Fruit fly (Drosophila melanogaster) whole organism, prepupa: Measurements from ENCODE around the gene Pvr.
A peak's percentile ranks its signal among the peaks of the same experiment; 100 is the strongest.

Experiments used
- Blimp-1 ChIP-seq: fragments of 200-800 bp; sonication (Bioruptor generic); optimal IDR thresholded peaks from 3 replicates; lab custom pipeline; 2017; ENCODE audit warnings: missing biosample characterization, missing genetic modification characterization, mild to moderate bottlenecking, moderate library complexity, missing genetic modification reagents
- CG10631 ChIP-seq: fragments of 200-800 bp; sonication (Bioruptor generic); optimal IDR thresholded peaks from 2 replicates; lab custom pipeline; 2016; ENCODE audit warnings: missing biosample characterization, missing genetic modification characterization
- CG10669 ChIP-seq: fragments of 200-800 bp; sonication (Bioruptor generic); optimal IDR thresholded peaks from 3 replicates; lab custom pipeline; 2018; ENCODE audit warnings: missing biosample characterization, mild to moderate bottlenecking, missing genetic modification characterization, moderate library complexity
- CG11294 ChIP-seq: fragments of 200-800 bp; sonication (Bioruptor generic); IDR thresholded peaks from 2 replicates; pipeline ENCODE4 v1.3.6; 2022; ENCODE audit warnings: missing biosample characterization, missing genetic modification characterization
- CG11762 ChIP-seq: fragments of 200-800 bp; sonication (Bioruptor generic); optimal IDR thresholded peaks from 3 replicates; lab custom pipeline; 2016; ENCODE audit warnings: missing biosample characterization, missing genetic modification characterization; ENCODE audit not compliant: insufficient read depth
- CG11902 ChIP-seq: fragments of 200-800 bp; sonication (Bioruptor generic); optimal IDR thresholded peaks from 3 replicates; lab custom pipeline; 2016; ENCODE audit warnings: missing biosample characterization, missing genetic modification characterization
- CG1621 ChIP-seq: fragments of 200-800 bp; sonication (Bioruptor generic); optimal IDR thresholded peaks from 3 replicates; lab custom pipeline; 2018; ENCODE audit warnings: missing biosample characterization, mild to moderate bottlenecking, missing genetic modification characterization
- CG16779 ChIP-seq: fragments of 200-800 bp; sonication (Bioruptor generic); optimal IDR thresholded peaks from 3 replicates; lab custom pipeline; 2017; ENCODE audit warnings: missing biosample characterization, mild to moderate bottlenecking, missing genetic modification characterization
- CG31627 ChIP-seq: fragments of 200-800 bp; sonication (Bioruptor generic); optimal IDR thresholded peaks from 3 replicates; lab custom pipeline; 2016; ENCODE audit warnings: missing biosample characterization, missing genetic modification characterization
- CG32006 ChIP-seq: fragments of 200-800 bp; sonication (Bioruptor generic); optimal IDR thresholded peaks from 3 replicates; lab custom pipeline; 2017; ENCODE audit warnings: missing biosample characterization, mild to moderate bottlenecking, missing genetic modification characterization
- CG3919 ChIP-seq: fragments of 200-800 bp; sonication (Bioruptor generic); optimal IDR thresholded peaks from 3 replicates; lab custom pipeline; 2016; ENCODE audit warnings: missing biosample characterization, missing genetic modification characterization
- CG6163 ChIP-seq: fragments of 200-800 bp; sonication (Bioruptor generic); IDR thresholded peaks from 3 replicates; pipeline ENCODE4 v1.3.6; 2022; ENCODE audit warnings: missing biosample characterization, missing genetic modification characterization
- CG6276 ChIP-seq: fragments of 200-800 bp; sonication (Bioruptor generic); optimal IDR thresholded peaks from 2 replicates; lab custom pipeline; 2017; ENCODE audit warnings: missing biosample characterization, mild to moderate bottlenecking, missing genetic modification characterization
- CG6792 ChIP-seq: fragments of 200-800 bp; sonication (Bioruptor generic); optimal IDR thresholded peaks from 3 replicates; lab custom pipeline; 2016; ENCODE audit warnings: missing biosample characterization, missing genetic modification characterization
- CG6808 ChIP-seq: fragments of 200-800 bp; sonication (Bioruptor generic); optimal IDR thresholded peaks from 3 replicates; lab custom pipeline; 2017; ENCODE audit warnings: missing biosample characterization, missing genetic modification characterization, mild to moderate bottlenecking, moderate library complexity, missing genetic modification reagents
- CG6854 ChIP-seq: fragments of 200-800 bp; sonication (Bioruptor generic); optimal IDR thresholded peaks from 2 replicates; lab custom pipeline; 2017; ENCODE audit warnings: missing biosample characterization, mild to moderate bottlenecking, missing genetic modification characterization
- CG8119 ChIP-seq: fragments of 200-800 bp; sonication (Bioruptor generic); IDR thresholded peaks from 3 replicates; pipeline ENCODE4 v1.3.6; 2022; ENCODE audit warnings: missing biosample characterization, missing genetic modification characterization
- CG8319 ChIP-seq: fragments of 200-800 bp; sonication (Bioruptor generic); optimal IDR thresholded peaks from 3 replicates; lab custom pipeline; 2016; ENCODE audit warnings: missing biosample characterization, missing genetic modification characterization
- CG9139 ChIP-seq: fragments of 200-800 bp; sonication (Bioruptor generic); optimal IDR thresholded peaks from 3 replicates; lab custom pipeline; 2017; ENCODE audit warnings: missing biosample characterization, mild to moderate bottlenecking, missing genetic modification characterization
- Eip75B ChIP-seq: fragments of 200-800 bp; sonication (Bioruptor generic); optimal IDR thresholded peaks from 3 replicates; lab custom pipeline; 2016; ENCODE audit warnings: missing biosample characterization, missing genetic modification characterization
- Eip78C ChIP-seq: fragments of 200-800 bp; sonication (Bioruptor generic); peaks from one replicate; lab custom pipeline; 2016; ENCODE audit warnings: missing biosample characterization, missing genetic modification characterization
- Eip93F ChIP-seq: fragments of 200-800 bp; sonication (Bioruptor generic); optimal IDR thresholded peaks from 2 replicates; lab custom pipeline; 2016; ENCODE audit warnings: missing biosample characterization, mild to moderate bottlenecking, missing genetic modification characterization
- Gug ChIP-seq: fragments of 200-800 bp; sonication (Bioruptor generic); IDR thresholded peaks from 2 replicates; pipeline ENCODE4 v1.3.6; 2022; ENCODE audit warnings: missing biosample characterization, missing genetic modification characterization
- Hr38 ChIP-seq: sonication (Bioruptor generic); optimal IDR thresholded peaks from 2 replicates; lab custom pipeline; 2016; ENCODE audit warnings: missing biosample characterization, missing genetic modification characterization
- Hr39 ChIP-seq: fragments of 200-800 bp; sonication (Bioruptor generic); optimal IDR thresholded peaks from 2 replicates; lab custom pipeline; 2016; ENCODE audit warnings: missing biosample characterization, missing genetic modification characterization
- Hr4 ChIP-seq: fragments of 200-800 bp; sonication (Bioruptor generic); optimal IDR thresholded peaks from 3 replicates; lab custom pipeline; 2016; ENCODE audit warnings: missing biosample characterization, missing genetic modification characterization
- Met ChIP-seq: fragments of 200-800 bp; sonication (Bioruptor generic); optimal IDR thresholded peaks from 3 replicates; lab custom pipeline; 2016; ENCODE audit warnings: missing biosample characterization, missing genetic modification characterization
- Smox ChIP-seq: fragments of 200-800 bp; sonication (Bioruptor generic); optimal IDR thresholded peaks from 3 replicates; lab custom pipeline; 2016; ENCODE audit warnings: missing biosample characterization, missing genetic modification characterization
- Sox102F ChIP-seq: fragments of 200-800 bp; sonication (Bioruptor generic); optimal IDR thresholded peaks from 2 replicates; lab custom pipeline; 2016; ENCODE audit warnings: missing biosample characterization, mild to moderate bottlenecking, missing genetic modification characterization
- Sox14 ChIP-seq: fragments of 200-800 bp; sonication (Bioruptor generic); optimal IDR thresholded peaks from 3 replicates; lab custom pipeline; 2016; ENCODE audit warnings: missing biosample characterization, missing genetic modification characterization
- Sox15 ChIP-seq: fragments of 200-800 bp; sonication (Bioruptor generic); optimal IDR thresholded peaks from 3 replicates; lab custom pipeline; 2016; ENCODE audit warnings: missing biosample characterization, missing genetic modification characterization
- achi ChIP-seq: fragments of 200-800 bp; sonication (Bioruptor generic); optimal IDR thresholded peaks from 3 replicates; lab custom pipeline; 2016; ENCODE audit warnings: missing biosample characterization, missing genetic modification characterization
- acj6 ChIP-seq: fragments of 200-800 bp; sonication (Bioruptor generic); optimal IDR thresholded peaks from 3 replicates; lab custom pipeline; 2016; ENCODE audit warnings: missing biosample characterization, missing genetic modification characterization
- cyc ChIP-seq: fragments of 200-800 bp; sonication (Bioruptor generic); optimal IDR thresholded peaks from 3 replicates; lab custom pipeline; 2016; ENCODE audit warnings: missing biosample characterization, missing genetic modification characterization
- dac ChIP-seq: fragments of 200-800 bp; sonication (Bioruptor generic); optimal IDR thresholded peaks from 2 replicates; lab custom pipeline; 2017; ENCODE audit warnings: missing biosample characterization, mild to moderate bottlenecking, missing genetic modification characterization
- eg ChIP-seq: fragments of 200-800 bp; sonication (Bioruptor generic); IDR thresholded peaks from 3 replicates; pipeline ENCODE4 v1.3.6; 2022; ENCODE audit warnings: missing biosample characterization, missing genetic modification characterization
- esn ChIP-seq: fragments of 200-800 bp; sonication (Bioruptor generic); optimal IDR thresholded peaks from 2 replicates; lab custom pipeline; 2016; ENCODE audit warnings: missing biosample characterization, mild to moderate bottlenecking, missing genetic modification characterization, moderate library complexity
- fd59A ChIP-seq: fragments of 200-800 bp; sonication (Bioruptor generic); optimal IDR thresholded peaks from 2 replicates; lab custom pipeline; 2017; ENCODE audit warnings: missing biosample characterization, mild to moderate bottlenecking, missing genetic modification characterization, missing genetic modification reagents
- fd85E ChIP-seq: fragments of 200-800 bp; sonication (Bioruptor generic); optimal IDR thresholded peaks from 3 replicates; lab custom pipeline; 2016; ENCODE audit warnings: missing biosample characterization, missing genetic modification characterization
- lz ChIP-seq: fragments of 200-800 bp; sonication (Bioruptor generic); optimal IDR thresholded peaks from 3 replicates; lab custom pipeline; 2016; ENCODE audit warnings: missing biosample characterization, missing genetic modification characterization
- pdm3 ChIP-seq: fragments of 200-800 bp; sonication (Bioruptor generic); optimal IDR thresholded peaks from 3 replicates; lab custom pipeline; 2016; ENCODE audit warnings: missing biosample characterization, missing genetic modification characterization
- salr ChIP-seq, 2 experiments: fragments of 200-800 bp; sonication (Bioruptor generic); optimal IDR thresholded peaks; 3 replicates each; lab custom pipeline; 2016 to 2018; ENCODE audit warnings: missing biosample characterization in 2 of 2, missing genetic modification characterization in 2 of 2, mild to moderate bottlenecking in 1 of 2
- spab ChIP-seq: fragments of 200-800 bp; sonication (Bioruptor generic); optimal IDR thresholded peaks from 2 replicates; lab custom pipeline; 2017; ENCODE audit warnings: missing biosample characterization, mild to moderate bottlenecking, missing genetic modification characterization, missing genetic modification reagents
- ss ChIP-seq, 2 experiments: fragments of 200-800 bp; sonication (Bioruptor generic); optimal IDR thresholded peaks; 2 replicates in 1 of 2; 3 replicates in 1 of 2; lab custom pipeline; 2017 to 2018; ENCODE audit warnings: mild to moderate bottlenecking in 2 of 2, missing biosample characterization in 2 of 2, missing genetic modification characterization in 2 of 2, moderate library complexity in 1 of 2
- svp ChIP-seq: fragments of 200-800 bp; sonication (Bioruptor generic); peaks from one replicate; lab custom pipeline; 2016; ENCODE audit warnings: missing biosample characterization, missing genetic modification characterization

Pvr gene

DNA sequence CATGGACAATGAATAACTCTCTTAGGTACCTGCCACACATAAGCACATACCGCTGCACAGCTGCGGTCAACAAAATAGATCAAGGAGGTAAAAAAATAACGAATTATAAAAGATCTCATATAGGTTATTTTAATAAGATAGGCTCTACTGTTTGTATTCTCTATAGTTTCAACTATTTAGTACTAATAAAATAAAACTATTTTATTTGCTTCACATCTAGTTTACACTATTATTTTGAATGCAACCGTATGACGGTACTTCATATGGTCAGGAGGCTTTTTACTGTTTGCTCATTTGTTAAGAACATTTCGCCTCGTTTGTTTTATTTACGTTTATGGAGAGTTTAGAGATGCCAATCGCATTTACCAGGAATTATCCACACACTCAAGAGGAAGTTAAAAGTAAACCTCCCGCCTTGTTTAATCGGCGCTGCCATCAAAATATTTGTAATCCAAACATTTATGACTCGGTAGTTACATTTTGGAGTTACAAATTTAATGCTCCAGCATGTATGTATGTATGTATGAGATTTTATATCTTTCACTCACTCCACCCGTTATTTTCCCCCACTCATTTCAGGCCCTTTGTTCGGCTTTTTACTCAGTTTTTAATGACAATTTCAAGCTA, 35.4 kb upstream of the Pvr start (continued):
- TF ChIP-seq CG11902 (no peak), CG32006 (GFP tag; lab: Kevin White, UChicago) (peak; percentile 81), pdm3 (GFP tag; lab: Kevin White, UChicago) (peak; percentile 69), Hr4 (peak; percentile 86), Sox14 (GFP tag; lab: Kevin White, UChicago) (peak; percentile 15), Eip75B (GFP tag; lab: Kevin White, UChicago) (peak; percentile 65), CG6854 (GFP tag; lab: Kevin White, UChicago) (no peak), Eip78C (peak; percentile 85), CG6276 (peak; percentile 76), achi (GFP tag; lab: Kevin White, UChicago) (peak; percentile 76), CG8119 (peak; percentile 87), CG10669 (GFP tag; lab: Kevin White, UChicago) (peak; percentile 70), fd59A (peak; percentile 30), cyc (GFP tag; lab: Kevin White, UChicago) (peak; percentile 0), fd85E (no peak), CG16779 (tag; lab: Kevin White, UChicago) (peak; percentile 41), lz (GFP tag; lab: Kevin White, UChicago) (peak; percentile 61), ss (GFP tag; optimal IDR thresholded peaks at IDR 0.05; lab: Kevin White, UChicago) (peak; percentile 23 to 53), svp (GFP tag; lab: Kevin White, UChicago) (peak; percentile 77), Hr38 (GFP tag; lab: Kevin White, UChicago) (no peak), CG6163 (GFP tag; lab: Robert Waterston, UW) (peak; percentile 81), Blimp-1 (GFP tag; lab: Kevin White, UChicago) (no peak), Eip93F (GFP tag; lab: Kevin White, UChicago) (no peak)

DNA sequence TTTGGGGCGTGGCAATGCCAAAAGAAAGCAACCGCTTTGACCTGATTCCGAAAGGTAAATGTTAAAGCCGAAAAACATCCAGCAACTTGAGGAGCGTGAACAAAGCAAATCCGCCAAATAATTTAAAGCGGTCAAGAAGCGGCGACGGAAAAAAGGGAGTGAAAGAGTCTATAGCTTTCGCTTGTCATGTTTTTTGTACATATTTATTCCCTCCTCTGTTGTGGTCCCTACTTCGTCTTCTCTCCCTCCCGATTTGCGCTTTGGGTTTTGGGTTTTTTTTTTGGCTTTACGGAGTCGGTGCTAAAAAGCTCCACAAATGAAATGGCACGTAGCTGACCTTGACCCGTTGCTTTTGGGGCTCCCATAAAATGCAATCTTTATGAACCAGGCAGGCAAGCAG, 34.4 kb upstream of the Pvr start:
- TF ChIP-seq CG1621 (tag; lab: Kevin White, UChicago) (no peak), svp (GFP tag; lab: Kevin White, UChicago) (peak; percentile 69), Met (GFP tag; lab: Kevin White, UChicago) (no peak), CG6792 (GFP tag; lab: Kevin White, UChicago) (no peak), Hr39 (no peak), CG10631 (GFP tag; lab: Kevin White, UChicago) (no peak), eg (no peak), dac (GFP tag; lab: Kevin White, UChicago) (no peak), salr (GFP tag; optimal IDR thresholded peaks at IDR 0.05; lab: Kevin White, UChicago) (no peak), CG6854 (GFP tag; lab: Kevin White, UChicago) (peak; percentile 70), acj6 (GFP tag; lab: Kevin White, UChicago) (no peak), Hr4 (no peak), Eip78C (peak; percentile 57), CG11294 (GFP tag; lab: Robert Waterston, UW) (no peak), pdm3 (GFP tag; lab: Kevin White, UChicago) (no peak), Blimp-1 (GFP tag; lab: Kevin White, UChicago) (peak; percentile 87), Eip75B (GFP tag; lab: Kevin White, UChicago) (peak; percentile 5), Eip93F (GFP tag; lab: Kevin White, UChicago) (no peak), esn (GFP tag; lab: Kevin White, UChicago) (no peak)

DNA sequence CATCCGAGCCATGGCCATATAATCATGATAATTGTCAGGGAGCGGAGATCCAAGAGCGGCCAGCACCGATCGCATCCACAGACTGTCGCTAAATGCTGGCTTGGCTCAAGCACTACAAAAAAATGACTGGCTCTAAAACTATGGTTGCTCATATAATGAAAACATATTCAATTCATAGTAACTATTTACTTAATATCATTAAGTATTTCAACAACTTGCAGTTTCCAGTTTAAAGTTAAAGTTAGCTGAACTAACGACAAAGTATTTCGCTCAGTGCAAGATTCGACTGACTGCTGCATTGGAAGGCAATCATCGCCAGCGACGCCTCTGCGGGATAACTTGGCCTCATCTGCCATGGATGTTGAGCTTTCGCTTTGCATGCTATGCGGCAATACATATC, 31.2 kb upstream of the Pvr start:
- TF ChIP-seq esn (GFP tag; lab: Kevin White, UChicago) (peak; percentile 37), CG3919 (peak; percentile 65), dac (GFP tag; lab: Kevin White, UChicago) (peak; percentile 32), Eip75B (GFP tag; lab: Kevin White, UChicago) (peak; percentile 55), Sox102F (GFP tag; lab: Kevin White, UChicago) (peak; percentile 29), Smox (GFP tag; lab: Kevin White, UChicago) (no peak), Hr4 (peak; percentile 67), svp (GFP tag; lab: Kevin White, UChicago) (peak; percentile 43), spab (GFP tag; lab: Kevin White, UChicago) (peak; percentile 63), Met (GFP tag; lab: Kevin White, UChicago) (peak; percentile 35), Gug (GFP tag; lab: Robert Waterston, UW) (peak; percentile 86), CG9139 (GFP tag; lab: Kevin White, UChicago) (no peak), CG11762 (no peak), CG31627 (GFP tag; lab: Kevin White, UChicago) (no peak), CG8119 (peak; percentile 84), CG1621 (tag; lab: Kevin White, UChicago) (peak; percentile 63), pdm3 (GFP tag; lab: Kevin White, UChicago) (peak; percentile 60), Blimp-1 (GFP tag; lab: Kevin White, UChicago) (no peak), CG8319 (GFP tag; lab: Kevin White, UChicago) (peak; percentile 24), CG10631 (GFP tag; lab: Kevin White, UChicago) (peak; percentile 72), Sox14 (GFP tag; lab: Kevin White, UChicago) (peak; percentile 58), salr (GFP tag; optimal IDR thresholded peaks at IDR 0.05; lab: Kevin White, UChicago) (peak; percentile 29 to 53), CG6808 (GFP tag; lab: Kevin White, UChicago) (peak; percentile 61), Sox15 (GFP tag; lab: Kevin White, UChicago) (no peak), cyc (GFP tag; lab: Kevin White, UChicago) (peak; percentile 45)
